Worm (Caenorhabditis elegans) whole organism, L3 larva: ENCODE measurements around the gene sru-30.

Experiments
- ZK546.5 ChIP-seq: sonication (generic microtip); optimal IDR thresholded peaks from 2 replicates; lab custom pipeline; 2017; ENCODE audit warnings: missing biosample characterization, missing genetic modification characterization
- aly-2 ChIP-seq: fragments of 150-350 bp; optimal IDR thresholded peaks from 2 replicates; lab custom pipeline; 2014; ENCODE audit warnings: missing biosample characterization, missing genetic modification characterization
- ama-1 ChIP-seq: fragments of 150-350 bp; optimal IDR thresholded peaks from 2 replicates; lab custom pipeline; 2018
- nhr-11 ChIP-seq: fragments of 150-350 bp; optimal IDR thresholded peaks from 2 replicates; lab custom pipeline; 2014; ENCODE audit warnings: missing biosample characterization, missing genetic modification characterization
- nhr-237 ChIP-seq: fragments of 150-350 bp; optimal IDR thresholded peaks from 2 replicates; lab custom pipeline; 2014; ENCODE audit warnings: missing biosample characterization, missing genetic modification characterization
- nhr-28 ChIP-seq: fragments of 150-350 bp; optimal IDR thresholded peaks from 2 replicates; lab custom pipeline; 2014; ENCODE audit warnings: missing biosample characterization, missing genetic modification characterization
- nhr-76 ChIP-seq: fragments of 150-350 bp; sonication (generic microtip); optimal IDR thresholded peaks from 5 replicates; lab custom pipeline; 2014; ENCODE audit warnings: missing biosample characterization, missing genetic modification characterization
- nhr-77 ChIP-seq: fragments of 150-350 bp; optimal IDR thresholded peaks from 2 replicates; lab custom pipeline; 2014; ENCODE audit warnings: missing biosample characterization, missing genetic modification characterization
- snpc-4 ChIP-seq: fragments of 150-350 bp; optimal IDR thresholded peaks from 2 replicates; lab custom pipeline; 2014; ENCODE audit warnings: missing biosample characterization, missing genetic modification characterization
- ztf-11 ChIP-seq: fragments of 150-350 bp; optimal IDR thresholded peaks from 2 replicates; lab custom pipeline; 2014; ENCODE audit warnings: missing biosample characterization, missing genetic modification characterization

DNA sequence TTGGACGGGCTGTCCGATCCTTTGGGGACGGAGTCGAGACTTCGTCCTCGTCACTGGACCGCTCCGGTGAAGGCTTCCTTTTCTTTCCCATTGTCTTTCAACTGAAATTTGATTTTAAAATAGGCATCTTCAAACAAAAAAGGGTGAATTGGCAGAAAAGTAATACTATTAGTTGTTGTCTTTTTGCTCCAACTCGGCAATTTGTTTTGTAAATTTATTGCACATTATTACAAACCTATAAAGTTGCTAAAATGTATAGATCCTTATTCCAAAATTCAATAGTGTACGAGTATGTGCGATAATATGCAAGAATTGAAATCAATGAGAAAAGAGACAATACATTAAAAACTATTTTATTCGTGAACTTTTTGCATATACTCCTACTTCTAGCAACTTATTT is 46.2 kb downstream of the sru-30 start, which contains the start of gene lsy-12:
- no peak for TF ChIP-seq ama-1 (lab: Kevin White, UChicago)
- TF ChIP-seq snpc-4 (tag; lab: Kevin White, UChicago): no peak
- no peak for TF ChIP-seq nhr-76 (tag; lab: Kevin White, UChicago)
- no peak for TF ChIP-seq ZK546.5
- TF ChIP-seq ztf-11 (tag; lab: Kevin White, UChicago): no peak
- no peak for TF ChIP-seq nhr-77 (tag; lab: Kevin White, UChicago)
- no peak for TF ChIP-seq nhr-237 (tag; lab: Kevin White, UChicago)
- no peak for TF ChIP-seq nhr-11 (tag; lab: Kevin White, UChicago)
- no peak for TF ChIP-seq aly-2 (tag; lab: Kevin White, UChicago)
- TF ChIP-seq nhr-28: no peak
